Worm (Caenorhabditis elegans) whole organism, late embryonic: Measurements from ENCODE around the gene W10G11.2.

Experiments
- che-1 ChIP-seq: sonication (generic microtip); optimal IDR thresholded peaks from 2 replicates; lab custom pipeline; 2016; ENCODE audit warnings: mild to moderate bottlenecking, missing genetic modification characterization, missing compliant biosample characterization
- elt-4 ChIP-seq: sonication (generic microtip); optimal IDR thresholded peaks from 2 replicates; lab custom pipeline; 2016; ENCODE audit warnings: missing genetic modification characterization, missing compliant biosample characterization
- fkh-10 ChIP-seq: fragments of 150-350 bp; optimal IDR thresholded peaks from 2 replicates; lab custom pipeline; 2014; ENCODE audit warnings: missing biosample characterization, missing genetic modification reagents, missing genetic modification characterization
- nfya-1 ChIP-seq: sonication (generic microtip); optimal IDR thresholded peaks from 2 replicates; lab custom pipeline; 2017; ENCODE audit warnings: missing genetic modification characterization, mild to moderate bottlenecking, missing compliant biosample characterization, antibody characterized with exemption, moderate library complexity
- unc-86 ChIP-seq: sonication (generic microtip); optimal IDR thresholded peaks from 2 replicates; lab custom pipeline; 2016; ENCODE audit warnings: missing genetic modification characterization, missing compliant biosample characterization
- zip-5 ChIP-seq: sonication (generic microtip); optimal IDR thresholded peaks from 2 replicates; lab custom pipeline; 2016; ENCODE audit warnings: missing genetic modification characterization, missing compliant biosample characterization

ce11 chrII:3570927-3571538, 9.6 kb upstream of the W10G11.2 start, which contains the start of the genes clec-128 and clec-129:
- TF ChIP-seq unc-86 (tag; lab: Kevin White, UChicago) (no peak), nfya-1 (no peak), zip-5 (no peak), elt-4 (tag; lab: Kevin White, UChicago) (no peak), fkh-10 (GFP tag; lab: Kevin White, UChicago) (no peak), che-1 (no peak)
